Worm (Caenorhabditis elegans) whole organism, mixed stage, embryonic: ENCODE results near the gene Y4C6B.2.

ENCODE experiments used
- blmp-1 ChIP-seq: fragments of 150-350 bp; optimal IDR thresholded peaks from 2 replicates; lab custom pipeline; 2014; ENCODE audit warnings: missing biosample characterization, missing genetic modification characterization
- cnd-1 ChIP-seq: fragments of 200-800 bp; sonication (Bioruptor generic); optimal IDR thresholded peaks from 2 replicates; lab custom pipeline; 2018; ENCODE audit warnings: mild to moderate bottlenecking, missing genetic modification characterization, missing compliant biosample characterization
- lin-13 ChIP-seq: fragments of 150-350 bp; optimal IDR thresholded peaks from 2 replicates; lab custom pipeline; 2014; ENCODE audit warnings: missing biosample characterization, missing genetic modification characterization
- lsy-2 ChIP-seq: fragments of 150-350 bp; optimal IDR thresholded peaks from 2 replicates; lab custom pipeline; 2014; ENCODE audit warnings: missing biosample characterization, missing genetic modification characterization
- mls-2 ChIP-seq: sonication (generic microtip); optimal IDR thresholded peaks from 2 replicates; lab custom pipeline; 2016; ENCODE audit warnings: mild to moderate bottlenecking, missing genetic modification characterization, moderate library complexity, missing compliant biosample characterization
- nhr-76 ChIP-seq: sonication (generic microtip); optimal IDR thresholded peaks from 2 replicates; lab custom pipeline; 2017; ENCODE audit warnings: missing biosample characterization, missing genetic modification characterization
- sptf-1 ChIP-seq: sonication (generic microtip); optimal IDR thresholded peaks from 2 replicates; lab custom pipeline; 2017; ENCODE audit warnings: mild to moderate bottlenecking, missing genetic modification characterization, moderate library complexity, missing compliant biosample characterization
- unc-62 ChIP-seq: fragments of 150-350 bp; optimal IDR thresholded peaks from 2 replicates; lab custom pipeline; 2014; ENCODE audit warnings: missing biosample characterization, missing genetic modification reagents, missing genetic modification characterization
- ztf-11 ChIP-seq: fragments of 150-350 bp; optimal IDR thresholded peaks from 2 replicates; lab custom pipeline; 2014; ENCODE audit warnings: missing biosample characterization, missing genetic modification characterization

DNA sequence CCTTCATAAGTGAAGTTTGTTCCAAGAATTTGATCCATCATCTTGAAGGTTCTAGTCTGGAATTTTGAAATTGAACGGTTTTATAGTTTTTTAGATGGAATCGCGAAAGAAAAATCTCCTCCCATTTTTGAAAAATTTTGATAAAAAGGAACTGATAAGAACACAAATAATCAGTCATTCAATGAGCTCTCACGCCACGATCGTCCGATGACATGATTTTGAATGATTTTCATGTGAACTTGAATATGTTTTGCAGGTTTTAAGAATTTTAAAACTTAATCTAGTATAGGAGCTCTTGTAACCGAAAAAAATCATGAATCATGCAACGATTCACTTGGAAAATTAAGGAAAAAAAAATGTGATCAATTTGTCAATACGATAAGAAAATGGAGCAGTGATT, 37.7 kb downstream of the Y4C6B.2 start, which contains the start of gene elo-5:
- TF ChIP-seq unc-62: no peak
- TF ChIP-seq sptf-1 (tag; lab: Kevin White, UChicago): no peak
- no peak for TF ChIP-seq cnd-1
- no peak for TF ChIP-seq nhr-76 (tag; lab: Kevin White, UChicago)
- TF ChIP-seq mls-2 (tag; lab: Kevin White, UChicago): no peak
- TF ChIP-seq lsy-2 (tag; lab: Kevin White, UChicago): no peak
- TF ChIP-seq ztf-11 (tag; lab: Kevin White, UChicago): no peak
- no peak for TF ChIP-seq blmp-1 (tag; lab: Kevin White, UChicago)
- no peak for TF ChIP-seq lin-13 (tag; lab: Kevin White, UChicago)
